Fruit fly (Drosophila melanogaster) whole organism, embryonic: ENCODE data around the gene nanos.

Experiments used
- ATbp ChIP-seq: fragments of 200-800 bp; sonication (Bioruptor generic); optimal IDR thresholded peaks from 2 replicates; lab custom pipeline; 2017; ENCODE audit warnings: missing biosample characterization, mild to moderate bottlenecking, missing genetic modification characterization, missing genetic modification reagents
- Adf1 ChIP-seq: fragments of 200-800 bp; sonication (Bioruptor generic); IDR thresholded peaks from 2 replicates; pipeline ENCODE4 v1.3.6; 2022; ENCODE audit warnings: missing biosample characterization, missing genetic modification characterization
- B-H2 ChIP-seq: fragments of 200-800 bp; sonication (Bioruptor generic); optimal IDR thresholded peaks from 2 replicates; lab custom pipeline; 2018; ENCODE audit warnings: missing biosample characterization, mild to moderate bottlenecking, missing genetic modification characterization
- CG10147 ChIP-seq: fragments of 200-800 bp; sonication (Bioruptor generic); optimal IDR thresholded peaks from 2 replicates; lab custom pipeline; 2019; ENCODE audit warnings: missing biosample characterization, mild to moderate bottlenecking, missing genetic modification characterization, moderate library complexity
- CG11504 ChIP-seq: fragments of 200-800 bp; sonication (Bioruptor generic); optimal IDR thresholded peaks from 3 replicates; lab custom pipeline; 2019; ENCODE audit warnings: missing biosample characterization, mild to moderate bottlenecking, missing genetic modification characterization, moderate library complexity
- CG13123 ChIP-seq: fragments of 200-800 bp; sonication (Bioruptor generic); optimal IDR thresholded peaks from 2 replicates; lab custom pipeline; 2016; ENCODE audit warnings: missing biosample characterization, missing genetic modification characterization
- CG13624 ChIP-seq: fragments of 200-800 bp; sonication (Bioruptor generic); optimal IDR thresholded peaks from 2 replicates; lab custom pipeline; 2016; ENCODE audit warnings: missing biosample characterization, missing genetic modification characterization
- CG1529 ChIP-seq: fragments of 200-800 bp; sonication (Bioruptor generic); optimal IDR thresholded peaks from 3 replicates; lab custom pipeline; 2018; ENCODE audit warnings: missing biosample characterization, missing genetic modification characterization
- CG15601 ChIP-seq: fragments of 200-800 bp; sonication (Bioruptor generic); optimal IDR thresholded peaks from 3 replicates; lab custom pipeline; 2019; ENCODE audit warnings: missing biosample characterization, mild to moderate bottlenecking, missing genetic modification characterization, moderate library complexity
- CG15696 ChIP-seq: fragments of 200-800 bp; sonication (Bioruptor generic); optimal IDR thresholded peaks from 2 replicates; lab custom pipeline; 2019; ENCODE audit warnings: missing biosample characterization, mild to moderate bottlenecking, missing genetic modification characterization, moderate library complexity
- CG16863 ChIP-seq: fragments of 200-800 bp; sonication (Bioruptor generic); optimal IDR thresholded peaks from 3 replicates; lab custom pipeline; 2016; ENCODE audit warnings: missing biosample characterization, missing genetic modification characterization
- CG17186 ChIP-seq: fragments of 200-800 bp; sonication (Bioruptor generic); optimal IDR thresholded peaks from 3 replicates; lab custom pipeline; 2017; ENCODE audit warnings: missing biosample characterization, missing genetic modification reagents, missing genetic modification characterization
- CG17568 ChIP-seq: fragments of 200-800 bp; sonication (Bioruptor generic); optimal IDR thresholded peaks from 2 replicates; lab custom pipeline; 2018; ENCODE audit warnings: missing biosample characterization, mild to moderate bottlenecking, missing genetic modification characterization, moderate library complexity
- CG2116 ChIP-seq: fragments of 200-800 bp; sonication (Bioruptor generic); optimal IDR thresholded peaks from 3 replicates; lab custom pipeline; 2018; ENCODE audit warnings: missing biosample characterization, mild to moderate bottlenecking, missing genetic modification characterization
- CG2678 ChIP-seq: fragments of 200-800 bp; sonication (Bioruptor generic); optimal IDR thresholded peaks from 3 replicates; lab custom pipeline; 2019; ENCODE audit warnings: missing biosample characterization, mild to moderate bottlenecking, missing genetic modification characterization, moderate library complexity
- CG30403 ChIP-seq: fragments of 200-800 bp; sonication (Bioruptor generic); optimal IDR thresholded peaks from 3 replicates; lab custom pipeline; 2016; ENCODE audit warnings: missing biosample characterization, missing genetic modification characterization
- CG3163 ChIP-seq: fragments of 200-800 bp; sonication (Bioruptor generic); optimal IDR thresholded peaks from 3 replicates; lab custom pipeline; 2016; ENCODE audit warnings: missing biosample characterization, missing genetic modification characterization
- CG3726 ChIP-seq: fragments of 200-800 bp; sonication (Bioruptor generic); IDR thresholded peaks from 3 replicates; pipeline ENCODE4, ENCODE4 v1.3.6; 2022; ENCODE audit warnings: missing biosample characterization, missing genetic modification characterization
- CG4424 ChIP-seq: fragments of 200-800 bp; sonication (Bioruptor generic); optimal IDR thresholded peaks from 3 replicates; lab custom pipeline; 2016; ENCODE audit warnings: missing biosample characterization, missing genetic modification characterization
- CG5245 ChIP-seq: fragments of 200-800 bp; sonication (Bioruptor generic); optimal IDR thresholded peaks from 3 replicates; lab custom pipeline; 2016; ENCODE audit warnings: missing biosample characterization, missing genetic modification characterization
- CG6654 ChIP-seq: fragments of 200-800 bp; sonication (Bioruptor generic); optimal IDR thresholded peaks from 2 replicates; lab custom pipeline; 2017; ENCODE audit warnings: missing biosample characterization, mild to moderate bottlenecking, missing genetic modification characterization
- CG8281 ChIP-seq: fragments of 200-800 bp; sonication (Bioruptor generic); optimal IDR thresholded peaks from 2 replicates; lab custom pipeline; 2018; ENCODE audit warnings: missing biosample characterization, mild to moderate bottlenecking, missing genetic modification characterization, moderate library complexity
- CG9817 ChIP-seq: fragments of 200-800 bp; sonication (Bioruptor generic); optimal IDR thresholded peaks from 2 replicates; lab custom pipeline; 2018; ENCODE audit warnings: missing biosample characterization, mild to moderate bottlenecking, missing genetic modification characterization, moderate library complexity
- CrebB ChIP-seq: fragments of 200-800 bp; sonication (Bioruptor generic); optimal IDR thresholded peaks from 3 replicates; lab custom pipeline; 2018; ENCODE audit warnings: missing biosample characterization, mild to moderate bottlenecking, missing genetic modification characterization
- Doc3 ChIP-seq: fragments of 200-800 bp; sonication (Bioruptor generic); IDR thresholded peaks from 3 replicates; pipeline ENCODE4 v1.3.6; 2022; ENCODE audit warnings: missing biosample characterization, missing genetic modification characterization; ENCODE audit not compliant: partially characterized antibody
- ERR ChIP-seq: fragments of 200-800 bp; sonication (Bioruptor generic); optimal IDR thresholded peaks from 2 replicates; lab custom pipeline; 2016; ENCODE audit warnings: missing biosample characterization, missing genetic modification characterization
- Ets97D ChIP-seq: fragments of 200-800 bp; sonication (Bioruptor generic); optimal IDR thresholded peaks from 3 replicates; lab custom pipeline; 2016; ENCODE audit warnings: missing biosample characterization, missing genetic modification characterization
- Hey ChIP-seq: fragments of 200-800 bp; sonication (Bioruptor generic); optimal IDR thresholded peaks from 3 replicates; lab custom pipeline; 2018; ENCODE audit warnings: missing biosample characterization, mild to moderate bottlenecking, missing genetic modification characterization
- Hmr ChIP-seq: fragments of 200-800 bp; sonication (Bioruptor generic); optimal IDR thresholded peaks from 3 replicates; lab custom pipeline; 2017; ENCODE audit warnings: mild to moderate bottlenecking, missing biosample characterization, missing genetic modification reagents, missing genetic modification characterization
- Hr3 ChIP-seq: fragments of 200-800 bp; sonication (Bioruptor generic); optimal IDR thresholded peaks from 3 replicates; lab custom pipeline; 2016; ENCODE audit warnings: missing biosample characterization, missing genetic modification characterization
- NK7.1 ChIP-seq: fragments of 200-800 bp; sonication (Bioruptor generic); optimal IDR thresholded peaks from 3 replicates; lab custom pipeline; 2016; ENCODE audit warnings: missing biosample characterization, missing genetic modification characterization
- Six4 ChIP-seq: fragments of 200-800 bp; sonication (Bioruptor generic); optimal IDR thresholded peaks from 2 replicates; lab custom pipeline; 2016; ENCODE audit warnings: missing biosample characterization, missing genetic modification characterization
- Sox100B ChIP-seq: fragments of 200-800 bp; sonication (Bioruptor generic); optimal IDR thresholded peaks from 3 replicates; lab custom pipeline; 2018; ENCODE audit warnings: missing biosample characterization, mild to moderate bottlenecking, missing genetic modification characterization
- Ssrp ChIP-seq: fragments of 200-800 bp; sonication (Bioruptor generic); optimal IDR thresholded peaks from 2 replicates; lab custom pipeline; 2018; ENCODE audit warnings: missing biosample characterization, mild to moderate bottlenecking, missing genetic modification characterization, moderate library complexity
- eyg ChIP-seq: fragments of 200-800 bp; sonication (Bioruptor generic); optimal IDR thresholded peaks from 3 replicates; lab custom pipeline; 2016; ENCODE audit warnings: missing biosample characterization, missing genetic modification characterization
- knrl ChIP-seq: fragments of 200-800 bp; sonication (Bioruptor generic); IDR thresholded peaks from 3 replicates; pipeline ENCODE4 v1.3.6; 2022; ENCODE audit warnings: missing biosample characterization, missing genetic modification characterization; ENCODE audit not compliant: partially characterized antibody
- lbe ChIP-seq: fragments of 200-800 bp; sonication (Bioruptor generic); optimal IDR thresholded peaks from 2 replicates; lab custom pipeline; 2016; ENCODE audit warnings: missing biosample characterization, mild to moderate bottlenecking, missing genetic modification characterization
- nerfin-1 ChIP-seq: fragments of 200-800 bp; sonication (Bioruptor generic); optimal IDR thresholded peaks from 3 replicates; lab custom pipeline; 2019; ENCODE audit warnings: missing biosample characterization, mild to moderate bottlenecking, missing genetic modification characterization, moderate library complexity
- nmo ChIP-seq: fragments of 200-800 bp; sonication (Bioruptor generic); optimal IDR thresholded peaks from 2 replicates; lab custom pipeline; 2018; ENCODE audit warnings: missing biosample characterization, mild to moderate bottlenecking, missing genetic modification characterization, moderate library complexity
- onecut ChIP-seq: fragments of 200-800 bp; sonication (Bioruptor generic); IDR thresholded peaks from 2 replicates; pipeline ENCODE4 v1.3.6; 2022; ENCODE audit warnings: missing biosample characterization, missing genetic modification characterization
- org-1 ChIP-seq: fragments of 200-800 bp; sonication (Bioruptor generic); optimal IDR thresholded peaks from 2 replicates; lab custom pipeline; 2017; ENCODE audit warnings: missing biosample characterization, missing genetic modification characterization
- p53 ChIP-seq: fragments of 200-800 bp; sonication (Bioruptor generic); optimal IDR thresholded peaks from 2 replicates; lab custom pipeline; 2016; ENCODE audit warnings: missing biosample characterization, missing genetic modification characterization
- pum ChIP-seq: fragments of 200-800 bp; sonication (Bioruptor generic); optimal IDR thresholded peaks from 2 replicates; lab custom pipeline; 2016; ENCODE audit warnings: missing biosample characterization, missing genetic modification characterization
- row ChIP-seq: fragments of 200-800 bp; sonication (Bioruptor generic); IDR thresholded peaks from 3 replicates; pipeline ENCODE4 v1.3.6; 2022; ENCODE audit warnings: missing biosample characterization, missing genetic modification characterization
- slp2 ChIP-seq: fragments of 200-800 bp; sonication (Bioruptor generic); optimal IDR thresholded peaks from 2 replicates; lab custom pipeline; 2016; ENCODE audit warnings: missing biosample characterization, missing genetic modification characterization
- so ChIP-seq: fragments of 200-800 bp; sonication (Bioruptor generic); IDR thresholded peaks from 3 replicates; pipeline ENCODE4 v1.3.6; 2022; ENCODE audit warnings: missing biosample characterization, missing genetic modification characterization
- sob ChIP-seq: fragments of 200-800 bp; sonication (Bioruptor generic); IDR thresholded peaks from 2 replicates; pipeline ENCODE4 v1.3.6; 2022; ENCODE audit warnings: missing biosample characterization, missing genetic modification characterization
- unpg ChIP-seq: fragments of 200-800 bp; sonication (Bioruptor generic); optimal IDR thresholded peaks from 3 replicates; lab custom pipeline; 2018; ENCODE audit warnings: missing biosample characterization, mild to moderate bottlenecking, missing genetic modification characterization, moderate library complexity
- usp ChIP-seq: fragments of >200 bp; optimal IDR thresholded peaks from 2 replicates; lab custom pipeline; 2017; ENCODE audit warnings: missing biosample characterization, missing genetic modification characterization
- vvl ChIP-seq: fragments of 200-800 bp; sonication (Bioruptor generic); IDR thresholded peaks from 2 replicates; pipeline ENCODE4 v1.3.6; 2022; ENCODE audit warnings: missing biosample characterization, missing genetic modification characterization

The nanos gene

DNA sequence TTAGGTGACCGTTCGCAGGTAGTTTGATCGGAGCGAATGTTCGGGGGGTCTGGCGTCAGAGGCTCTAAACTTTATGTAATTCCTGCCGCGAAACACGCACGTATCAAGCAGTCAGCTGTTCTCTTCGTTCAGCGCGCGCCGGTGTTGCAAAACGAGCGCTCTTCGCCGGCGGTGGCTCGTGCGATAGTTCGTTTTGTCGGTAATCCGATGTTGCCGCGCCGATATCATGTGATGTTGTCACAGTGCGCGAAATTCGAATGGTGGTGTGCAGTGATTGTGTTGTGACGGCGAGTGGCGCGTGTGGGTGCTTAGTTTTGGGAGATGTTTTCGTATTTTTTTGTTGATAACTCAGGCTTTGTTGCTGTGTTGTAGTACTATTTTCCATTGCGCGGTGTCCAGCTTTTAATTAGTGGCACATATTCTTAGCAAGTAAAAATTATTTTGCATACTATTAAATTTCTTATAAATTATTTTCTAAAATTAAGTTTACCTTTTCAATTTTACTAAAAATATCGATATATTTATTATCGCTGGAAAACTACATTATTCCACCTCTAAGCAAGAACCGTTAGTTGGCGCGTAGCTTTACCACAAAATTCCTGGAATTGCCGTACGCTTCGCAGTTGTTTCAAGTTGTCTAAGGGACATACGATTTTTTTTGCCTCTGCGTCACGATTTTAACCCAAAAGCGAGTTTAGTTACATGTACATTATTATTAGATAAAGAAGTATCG lies at the start of gene nanos (continued):
- no peak for TF ChIP-seq CG8281 (tag; lab: Kevin White, UChicago)
- TF ChIP-seq CG1529 (GFP tag; lab: Kevin White, UChicago): peak; percentile 35
- peak; percentile 15 for TF ChIP-seq unpg (GFP tag; lab: Kevin White, UChicago)
- peak; percentile 14 for TF ChIP-seq nerfin-1 (tag; lab: Kevin White, UChicago)
- TF ChIP-seq lbe (GFP tag; lab: Kevin White, UChicago): peak; percentile 13
- peak; percentile 41 for TF ChIP-seq CG13123 (GFP tag; lab: Kevin White, UChicago)
- TF ChIP-seq CG30403: peak; percentile 57
- peak; percentile 64 for TF ChIP-seq eyg (GFP tag; lab: Kevin White, UChicago)
- TF ChIP-seq org-1 (GFP tag; lab: Kevin White, UChicago): no peak
- TF ChIP-seq CrebB (tag; lab: Kevin White, UChicago): peak; percentile 57
- peak; percentile 42 for TF ChIP-seq Hr3 (GFP tag; lab: Kevin White, UChicago)
- no peak for TF ChIP-seq CG6654 (GFP tag; lab: Kevin White, UChicago)
- peak; percentile 99 for TF ChIP-seq knrl (GFP tag; lab: Robert Waterston, UW)
- no peak for TF ChIP-seq CG5245 (GFP tag; lab: Kevin White, UChicago)
- TF ChIP-seq CG16863 (GFP tag; lab: Kevin White, UChicago): peak; percentile 28
- peak; percentile 20 for TF ChIP-seq Sox100B
- peak; percentile 75 for TF ChIP-seq ERR (GFP tag; lab: Kevin White, UChicago)
- TF ChIP-seq CG2678 (tag; lab: Kevin White, UChicago): peak; percentile 37
- TF ChIP-seq Adf1: peak; percentile 59
- peak; percentile 61 for TF ChIP-seq CG3163 (GFP tag; lab: Kevin White, UChicago)
- TF ChIP-seq sob (GFP tag; lab: Robert Waterston, UW): peak; percentile 92
- no peak for TF ChIP-seq CG15696
- peak; percentile 60 for TF ChIP-seq CG9817 (tag; lab: Kevin White, UChicago)
- peak; percentile 76 for TF ChIP-seq Hmr (GFP tag; lab: Kevin White, UChicago)
- no peak for TF ChIP-seq CG17568 (GFP tag; lab: Kevin White, UChicago)
- TF ChIP-seq NK7.1 (GFP tag; lab: Kevin White, UChicago): peak; percentile 38
- peak; percentile 78 for TF ChIP-seq row (GFP tag; lab: Robert Waterston, UW)
- TF ChIP-seq CG10147: peak; percentile 48
- no peak for TF ChIP-seq onecut (GFP tag; lab: Robert Waterston, UW)
- TF ChIP-seq Six4 (GFP tag; lab: Kevin White, UChicago): peak; percentile 31
- no peak for TF ChIP-seq slp2
- TF ChIP-seq ATbp: no peak
- 0 out of 3 replicates have a peak, but pooled peaks have one; percentile 6 for TF ChIP-seq CG3726 (GFP tag; lab: Robert Waterston, UW)
- TF ChIP-seq vvl (GFP tag; lab: Robert Waterston, UW): peak; percentile 66
- peak; percentile 77 for TF ChIP-seq CG13624 (GFP tag; lab: Kevin White, UChicago)
- peak; percentile 82 for TF ChIP-seq B-H2 (GFP tag; lab: Kevin White, UChicago)
- TF ChIP-seq CG17186 (GFP tag; lab: Kevin White, UChicago): peak; percentile 98
- TF ChIP-seq pum (GFP tag; lab: Kevin White, UChicago): peak; percentile 59

DNA sequence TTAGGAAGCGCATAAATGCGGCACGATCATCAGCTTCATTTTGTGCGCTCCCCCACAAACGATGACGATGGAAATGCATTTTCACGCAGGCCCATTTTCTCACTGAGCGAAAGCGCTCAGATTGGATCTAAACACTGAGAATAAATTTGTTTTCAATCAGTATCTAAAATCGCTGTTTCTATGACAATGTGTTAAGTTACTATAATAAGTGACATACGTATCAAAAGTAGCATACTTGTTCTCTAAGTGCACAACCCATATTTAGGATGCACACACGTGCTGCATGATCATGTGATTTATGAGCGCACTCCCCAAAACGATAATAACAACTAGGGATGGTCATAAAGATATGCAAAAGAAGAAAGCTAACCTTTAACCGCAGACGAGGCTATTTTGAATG lies 48.9 kb upstream of the nanos start:
- TF ChIP-seq ATbp (peak; percentile 23), so (GFP tag; lab: Robert Waterston, UW) (no peak), Ets97D (GFP tag; lab: Kevin White, UChicago) (no peak), nmo (GFP tag; lab: Kevin White, UChicago) (peak; percentile 26), usp (GFP tag; lab: Kevin White, UChicago) (no peak), Ssrp (tag; lab: Kevin White, UChicago) (peak; percentile 23), sob (GFP tag; lab: Robert Waterston, UW) (no peak), CG4424 (peak; percentile 13), CG15601 (tag; lab: Kevin White, UChicago) (peak; percentile 53), Hey (no peak), p53 (GFP tag; lab: Kevin White, UChicago) (no peak), CG11504 (tag; lab: Kevin White, UChicago) (peak; percentile 2), CG2116 (GFP tag; lab: Kevin White, UChicago) (no peak), Doc3 (GFP tag; lab: Robert Waterston, UW) (no peak)
